Worm (Caenorhabditis elegans) whole organism, L1 larva: ENCODE results near the gene pde-12.
A peak's percentile ranks its signal among the peaks of the same experiment; 100 is the strongest.

Source experiments
- C16A3.4 ChIP-seq: fragments of 150-350 bp; optimal IDR thresholded peaks from 2 replicates; lab custom pipeline; 2014; ENCODE audit warnings: missing biosample characterization, missing genetic modification characterization
- C34B4.2 ChIP-seq: sonication (generic microtip); optimal IDR thresholded peaks from 2 replicates; lab custom pipeline; 2017; ENCODE audit warnings: mild to moderate bottlenecking, missing genetic modification characterization, missing compliant biosample characterization
- F16B12.6 ChIP-seq: fragments of 150-350 bp; optimal IDR thresholded peaks from 2 replicates; lab custom pipeline; 2014; ENCODE audit warnings: missing biosample characterization, missing genetic modification characterization
- Y116A8C.19 ChIP-seq: sonication (generic microtip); optimal IDR thresholded peaks from 2 replicates; lab custom pipeline; 2016; ENCODE audit warnings: missing compliant biosample characterization, missing genetic modification characterization, borderline replicate concordance
- aha-1 ChIP-seq: fragments of 150-350 bp; optimal IDR thresholded peaks from 2 replicates; lab custom pipeline; 2014; ENCODE audit warnings: missing biosample characterization, missing genetic modification characterization
- alr-1 ChIP-seq: fragments of 200-800 bp; sonication (Bioruptor generic); optimal IDR thresholded peaks from 2 replicates; lab custom pipeline; 2018; ENCODE audit warnings: borderline replicate concordance, mild to moderate bottlenecking, missing genetic modification characterization, missing compliant biosample characterization
- aly-2 ChIP-seq: fragments of 150-350 bp; optimal IDR thresholded peaks from 2 replicates; lab custom pipeline; 2014; ENCODE audit warnings: missing biosample characterization, missing genetic modification characterization
- blmp-1 ChIP-seq: fragments of 150-350 bp; optimal IDR thresholded peaks from 2 replicates; lab custom pipeline; 2014; ENCODE audit warnings: missing biosample characterization, missing genetic modification characterization
- ceh-63 ChIP-seq: fragments of 200-800 bp; sonication (Bioruptor generic); optimal IDR thresholded peaks from 2 replicates; lab custom pipeline; 2018; ENCODE audit warnings: mild to moderate bottlenecking, missing genetic modification characterization, missing compliant biosample characterization
- dsc-1 ChIP-seq: sonication (generic microtip); optimal IDR thresholded peaks from 2 replicates; lab custom pipeline; 2016; ENCODE audit warnings: mild to moderate bottlenecking, missing genetic modification characterization, missing compliant biosample characterization
- efl-1 ChIP-seq, 4 experiments: fragments of 150-350 bp; optimal IDR thresholded peaks in 3 of 4; peaks in 1 of 4; 1 replicate in 1 of 4; 2 replicates in 3 of 4; lab custom pipeline; 2014; ENCODE audit warnings: missing biosample characterization in 2 of 4, missing genetic modification characterization in 2 of 4, missing genetic modification reagents in 2 of 4
- efl-3 ChIP-seq: fragments of 200-800 bp; sonication (Bioruptor generic); optimal IDR thresholded peaks from 2 replicates; lab custom pipeline; 2018; ENCODE audit warnings: mild to moderate bottlenecking, missing genetic modification characterization, missing compliant biosample characterization
- ets-5 ChIP-seq: fragments of 200-800 bp; sonication (Bioruptor generic); IDR thresholded peaks from 2 replicates; pipeline ENCODE4 v1.3.6; 2022; ENCODE audit warnings: missing genetic modification characterization, missing compliant biosample characterization
- fkh-4 ChIP-seq: sonication (generic microtip); optimal IDR thresholded peaks from 2 replicates; lab custom pipeline; 2016; ENCODE audit warnings: missing compliant biosample characterization, missing genetic modification characterization, borderline replicate concordance
- isw-1 ChIP-seq: fragments of 200-800 bp; sonication (Bioruptor generic); IDR thresholded peaks from 2 replicates; pipeline ENCODE4 v1.3.6; 2022; ENCODE audit warnings: missing genetic modification characterization, missing compliant biosample characterization
- jun-1 ChIP-seq: fragments of 150-350 bp; optimal IDR thresholded peaks from 2 replicates; lab custom pipeline; 2014; ENCODE audit warnings: missing biosample characterization, missing genetic modification reagents, missing genetic modification characterization
- lin-13 ChIP-seq: fragments of 150-350 bp; optimal IDR thresholded peaks from 2 replicates; lab custom pipeline; 2014; ENCODE audit warnings: missing biosample characterization, missing genetic modification reagents, missing genetic modification characterization
- lin-14 ChIP-seq: fragments of 200-800 bp; sonication (Bioruptor generic); optimal IDR thresholded peaks from 2 replicates; lab custom pipeline; 2018; ENCODE audit warnings: mild to moderate bottlenecking, missing genetic modification characterization, moderate library complexity, missing compliant biosample characterization
- lir-3 ChIP-seq: sonication (generic microtip); optimal IDR thresholded peaks from 2 replicates; lab custom pipeline; 2016; ENCODE audit warnings: mild to moderate bottlenecking, missing genetic modification characterization, moderate library complexity, missing compliant biosample characterization; ENCODE audit not compliant: poor library complexity
- lsy-2 ChIP-seq, 2 experiments: fragments of 150-350 bp; optimal IDR thresholded peaks; 2 replicates each; lab custom pipeline; 2014; ENCODE audit warnings: missing biosample characterization in 2 of 2, missing genetic modification characterization in 2 of 2
- mef-2 ChIP-seq: fragments of 150-350 bp; optimal IDR thresholded peaks from 2 replicates; lab custom pipeline; 2014; ENCODE audit warnings: missing biosample characterization, missing genetic modification characterization
- nhr-11 ChIP-seq: fragments of 150-350 bp; optimal IDR thresholded peaks from 2 replicates; lab custom pipeline; 2014; ENCODE audit warnings: missing biosample characterization, missing genetic modification characterization
- nhr-12 ChIP-seq: sonication (generic microtip); optimal IDR thresholded peaks from 2 replicates; lab custom pipeline; 2017; ENCODE audit warnings: missing biosample characterization, missing genetic modification characterization
- nhr-19 ChIP-seq: fragments of 200-800 bp; sonication (Bioruptor generic); conservative IDR thresholded peaks from 2 replicates; pipeline ENCODE4 v1.3.6; 2022; ENCODE audit warnings: missing genetic modification characterization, missing compliant biosample characterization
- nhr-47 ChIP-seq: sonication (generic microtip); optimal IDR thresholded peaks from 2 replicates; lab custom pipeline; 2016; ENCODE audit warnings: mild to moderate bottlenecking, missing genetic modification characterization, moderate library complexity, missing compliant biosample characterization
- nhr-71 ChIP-seq: sonication (generic microtip); optimal IDR thresholded peaks from 2 replicates; lab custom pipeline; 2016; ENCODE audit warnings: mild to moderate bottlenecking, missing genetic modification characterization, moderate library complexity, missing compliant biosample characterization
- nhr-85 ChIP-seq: sonication (generic microtip); peaks from one replicate; lab custom pipeline; 2016; ENCODE audit warnings: missing genetic modification characterization, inconsistent platforms, missing compliant biosample characterization
- nhr-90 ChIP-seq: sonication (generic microtip); optimal IDR thresholded peaks from 2 replicates; lab custom pipeline; 2016; ENCODE audit warnings: mild to moderate bottlenecking, missing genetic modification characterization, missing compliant biosample characterization; ENCODE audit not compliant: poor library complexity
- pax-3 ChIP-seq: fragments of 200-800 bp; sonication (Bioruptor generic); optimal IDR thresholded peaks from 2 replicates; lab custom pipeline; 2018; ENCODE audit warnings: mild to moderate bottlenecking, missing genetic modification characterization, moderate library complexity, missing compliant biosample characterization
- rnt-1 ChIP-seq: sonication (generic microtip); optimal IDR thresholded peaks from 2 replicates; lab custom pipeline; 2016; ENCODE audit warnings: mild to moderate bottlenecking, missing genetic modification characterization, moderate library complexity, missing compliant biosample characterization
- snu-23 ChIP-seq: sonication (generic microtip); optimal IDR thresholded peaks from 2 replicates; lab custom pipeline; 2016; ENCODE audit warnings: missing genetic modification characterization, missing compliant biosample characterization
- sox-4 ChIP-seq: sonication (generic microtip); optimal IDR thresholded peaks from 2 replicates; lab custom pipeline; 2016; ENCODE audit warnings: missing genetic modification characterization, missing compliant biosample characterization
- swsn-7 ChIP-seq: sonication (generic microtip); optimal IDR thresholded peaks from 2 replicates; lab custom pipeline; 2016; ENCODE audit warnings: missing genetic modification characterization, missing compliant biosample characterization
- tbx-2 ChIP-seq: sonication (generic microtip); optimal IDR thresholded peaks from 2 replicates; lab custom pipeline; 2016; ENCODE audit warnings: missing genetic modification characterization, missing compliant biosample characterization
- tlp-1 ChIP-seq: fragments of 150-350 bp; optimal IDR thresholded peaks from 2 replicates; lab custom pipeline; 2014; ENCODE audit warnings: missing biosample characterization, missing genetic modification characterization
- unc-30 ChIP-seq: sonication (generic microtip); optimal IDR thresholded peaks from 2 replicates; lab custom pipeline; 2017; ENCODE audit warnings: missing biosample characterization, missing genetic modification characterization
- unc-62 ChIP-seq: fragments of 150-350 bp; optimal IDR thresholded peaks from 2 replicates; lab custom pipeline; 2014; ENCODE audit warnings: missing biosample characterization, missing genetic modification reagents, missing genetic modification characterization
- unc-86 ChIP-seq: sonication (generic microtip); optimal IDR thresholded peaks from 2 replicates; lab custom pipeline; 2016; ENCODE audit warnings: missing genetic modification characterization, missing compliant biosample characterization
- unc-98 ChIP-seq: fragments of 200-800 bp; sonication (Bioruptor generic); IDR thresholded peaks from 2 replicates; pipeline ENCODE4 v1.3.6; 2022; ENCODE audit warnings: missing genetic modification characterization, missing compliant biosample characterization
- xbp-1 ChIP-seq: sonication (generic microtip); optimal IDR thresholded peaks from 2 replicates; lab custom pipeline; 2016; ENCODE audit warnings: missing genetic modification characterization, missing compliant biosample characterization
- ztf-11 ChIP-seq, 2 experiments: sonication (generic microtip); optimal IDR thresholded peaks; 2 replicates each; lab custom pipeline; 2016 to 2017; ENCODE audit warnings: missing genetic modification characterization in 2 of 2, missing biosample characterization in 1 of 2, missing compliant biosample characterization in 1 of 2

Gene pde-12

ce11 chrIII:10816045-10816444 lies 28.8 kb downstream of the pde-12 start (continued):
- no peak for TF ChIP-seq ceh-63 (GFP tag; lab: Kevin White, UChicago)
- peak; percentile 4 for TF ChIP-seq lir-3 (tag; lab: Kevin White, UChicago)
- TF ChIP-seq, all 84 proteins: peak for 22

- TF ChIP-seq lsy-2 (tag; optimal IDR thresholded peaks at IDR 0.05; lab: Kevin White, UChicago) (no peak), rnt-1 (peak; percentile 5)
Observed at ce11 chrIII:10815199-10815598, 29.6 kb downstream of the pde-12 start.

DNA sequence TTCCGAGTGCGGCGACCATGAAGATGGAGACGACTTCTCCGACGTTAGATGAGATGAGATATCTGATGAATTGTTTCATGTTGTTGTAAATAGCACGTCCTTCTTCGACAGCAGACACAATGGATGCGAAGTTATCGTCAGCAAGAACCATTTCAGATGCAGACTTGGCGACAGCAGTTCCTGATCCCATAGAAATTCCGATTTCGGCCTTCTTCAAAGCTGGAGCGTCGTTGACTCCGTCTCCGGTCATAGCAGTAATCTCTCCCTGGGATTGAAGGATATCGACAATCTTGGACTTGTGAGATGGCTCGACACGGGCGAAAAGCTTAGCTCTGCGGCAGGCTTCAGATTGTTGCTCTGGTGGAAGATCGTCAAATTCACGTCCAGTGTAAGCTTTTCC lies 30.9 kb downstream of the pde-12 start:
- TF ChIP-seq isw-1 (no peak), aly-2 (tag; lab: Kevin White, UChicago) (peak; percentile 18), nhr-71 (tag; lab: Kevin White, UChicago) (no peak)

ce11 chrIII:10812798-10813295 lies 32.0 kb downstream of the pde-12 start:
- TF ChIP-seq swsn-7 (tag; lab: Kevin White, UChicago) (no peak), ets-5 (GFP tag; lab: Robert Waterston, UW) (no peak), isw-1 (no peak), fkh-4 (tag; lab: Kevin White, UChicago) (no peak), nhr-47 (tag; lab: Kevin White, UChicago) (no peak), C16A3.4 (tag; lab: Kevin White, UChicago) (no peak), unc-98 (GFP tag; lab: Robert Waterston, UW) (no peak)

DNA sequence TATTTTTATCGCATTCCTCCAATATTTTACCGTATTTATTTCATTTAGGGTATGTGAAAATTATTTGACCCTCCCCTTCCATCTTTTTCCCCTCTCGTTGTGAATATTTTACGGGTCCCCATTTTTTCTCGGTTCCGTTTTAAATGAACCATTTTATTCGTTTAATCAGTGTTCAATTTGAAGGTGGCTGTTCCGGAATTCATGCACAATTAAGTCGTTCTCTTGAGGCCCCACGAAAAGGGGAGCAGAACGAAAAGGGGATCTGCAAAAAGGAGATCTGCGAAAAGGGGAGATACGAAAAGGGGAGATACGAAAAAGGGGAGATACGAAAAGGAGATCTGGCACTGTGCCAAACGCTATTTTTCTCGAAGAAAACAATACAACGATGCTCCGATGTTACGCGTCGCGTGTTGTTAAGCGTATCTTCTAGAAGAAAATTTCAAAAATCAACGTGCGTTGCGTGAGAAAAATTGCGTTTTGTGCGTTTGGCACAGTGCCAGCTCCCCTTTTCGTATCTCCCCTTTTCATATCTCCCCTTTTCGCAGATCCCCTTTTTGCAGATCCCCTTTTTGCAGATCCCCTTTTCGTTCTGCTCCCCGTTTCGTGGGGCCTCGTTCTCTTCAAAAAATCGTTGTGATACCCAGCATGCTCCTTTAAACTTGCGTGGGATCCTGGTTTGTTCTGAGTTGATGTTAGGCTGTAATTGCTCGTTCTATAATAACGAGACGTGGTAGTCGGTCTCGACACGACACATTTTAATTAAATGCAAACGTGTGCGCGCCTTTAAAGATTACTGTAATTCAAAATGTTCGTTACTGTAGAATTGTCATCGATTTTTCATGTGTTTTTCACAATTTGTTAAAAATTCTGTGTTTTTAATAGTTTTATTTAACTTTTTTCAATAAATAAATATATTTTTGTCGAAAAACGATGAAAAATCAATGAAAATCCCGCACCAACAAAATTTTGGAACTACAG lies 33.7 kb downstream of the pde-12 start:
- TF ChIP-seq tbx-2 (peak; percentile 36), lin-14 (GFP tag; lab: Kevin White, UChicago) (no peak), nhr-47 (tag; lab: Kevin White, UChicago) (peak; percentile 43), F16B12.6 (tag; lab: Kevin White, UChicago) (no peak), unc-98 (GFP tag; lab: Robert Waterston, UW) (0 out of 2 replicates have a peak, but pooled peaks have one; percentile 52), mef-2 (tag; lab: Kevin White, UChicago) (no peak), dsc-1 (tag; lab: Kevin White, UChicago) (peak; percentile 21), snu-23 (peak; percentile 3), aha-1 (tag; lab: Kevin White, UChicago) (no peak), alr-1 (no peak), nhr-11 (tag; lab: Kevin White, UChicago) (no peak), C34B4.2 (tag; lab: Kevin White, UChicago) (no peak), nhr-71 (tag; lab: Kevin White, UChicago) (peak; percentile 51), lin-13 (no peak), ztf-11 (tag; optimal IDR thresholded peaks at IDR 0.05; lab: Kevin White, UChicago) (peak in 1 of 2 experiments; percentile 56), sox-4 (tag; lab: Kevin White, UChicago) (no peak), nhr-90 (tag; lab: Kevin White, UChicago) (peak; percentile 22), jun-1 (tag; lab: Kevin White, UChicago) (no peak), Y116A8C.19 (tag; lab: Kevin White, UChicago) (no peak), efl-1 (optimal IDR thresholded peaks at IDR 0.05; lab: Kevin White, UChicago) (peak in 1 of 2 experiments; percentile 42), efl-1 (GFP tag; optimal IDR thresholded peaks at IDR 0.05 in 1 of 2; lab: Kevin White, UChicago) (no peak), ceh-63 (GFP tag; lab: Kevin White, UChicago) (no peak), aly-2 (tag; lab: Kevin White, UChicago) (no peak), unc-62 (no peak), xbp-1 (peak; percentile 28), nhr-12 (tag; lab: Kevin White, UChicago) (no peak), blmp-1 (tag; lab: Kevin White, UChicago) (no peak), tlp-1 (tag; lab: Kevin White, UChicago) (no peak), nhr-85 (tag; lab: Kevin White, UChicago) (peak; percentile 20), efl-3 (GFP tag; lab: Kevin White, UChicago) (no peak), pax-3 (peak; percentile 12), nhr-19 (GFP tag; lab: Robert Waterston, UW) (peak; percentile 47), unc-86 (tag; lab: Kevin White, UChicago) (peak; percentile 32), unc-30 (tag; lab: Kevin White, UChicago) (no peak)
